Fruit fly (Drosophila melanogaster) whole organism, embryonic: ENCODE measurements around the gene CG15927.

Experiments used
- Atf3 ChIP-seq: fragments of 200-800 bp; sonication (Bioruptor generic); optimal IDR thresholded peaks from 3 replicates; lab custom pipeline; 2016; ENCODE audit warnings: missing biosample characterization, missing genetic modification characterization
- CG10267 ChIP-seq: fragments of 200-800 bp; sonication (Bioruptor generic); optimal IDR thresholded peaks from 2 replicates; lab custom pipeline; 2018; ENCODE audit warnings: missing biosample characterization, mild to moderate bottlenecking, missing genetic modification characterization, moderate library complexity
- CG10321 ChIP-seq: fragments of 200-800 bp; sonication (Bioruptor generic); IDR thresholded peaks from 2 replicates; pipeline ENCODE4 v1.3.6; 2022; ENCODE audit warnings: missing biosample characterization, missing genetic modification characterization
- CG10654 ChIP-seq: fragments of 200-800 bp; sonication (Bioruptor generic); optimal IDR thresholded peaks from 2 replicates; lab custom pipeline; 2016; ENCODE audit warnings: missing biosample characterization, missing genetic modification characterization
- CG1233 ChIP-seq: fragments of 200-800 bp; sonication (Bioruptor generic); optimal IDR thresholded peaks from 4 replicates; lab custom pipeline; 2018; ENCODE audit warnings: missing biosample characterization, mild to moderate bottlenecking, missing genetic modification characterization
- CG12942 ChIP-seq: fragments of 200-800 bp; sonication (Bioruptor generic); optimal IDR thresholded peaks from 3 replicates; lab custom pipeline; 2016; ENCODE audit warnings: missing biosample characterization, missing genetic modification characterization
- CG13287 ChIP-seq: fragments of 200-800 bp; sonication (Bioruptor generic); IDR thresholded peaks from 2 replicates; pipeline ENCODE4 v1.3.6; 2022; ENCODE audit warnings: missing biosample characterization, missing genetic modification characterization; ENCODE audit not compliant: partially characterized antibody
- CG14667 ChIP-seq: fragments of 200-800 bp; sonication (Bioruptor generic); IDR thresholded peaks from 2 replicates; pipeline ENCODE4 v1.3.6; 2022; ENCODE audit warnings: missing biosample characterization, missing genetic modification characterization
- CG15011 ChIP-seq: fragments of 200-800 bp; sonication (Bioruptor generic); optimal IDR thresholded peaks from 3 replicates; lab custom pipeline; 2018; ENCODE audit warnings: missing biosample characterization, mild to moderate bottlenecking, missing genetic modification characterization
- CG15601 ChIP-seq: fragments of 200-800 bp; sonication (Bioruptor generic); optimal IDR thresholded peaks from 3 replicates; lab custom pipeline; 2019; ENCODE audit warnings: missing biosample characterization, mild to moderate bottlenecking, missing genetic modification characterization, moderate library complexity
- CG1602 ChIP-seq: fragments of 200-800 bp; sonication (Bioruptor generic); optimal IDR thresholded peaks from 3 replicates; lab custom pipeline; 2016; ENCODE audit warnings: missing biosample characterization, missing genetic modification characterization
- CG1647 ChIP-seq: fragments of 200-800 bp; sonication (Bioruptor generic); optimal IDR thresholded peaks from 3 replicates; lab custom pipeline; 2016; ENCODE audit warnings: missing biosample characterization, missing genetic modification characterization
- CG17186 ChIP-seq: fragments of 200-800 bp; sonication (Bioruptor generic); optimal IDR thresholded peaks from 3 replicates; lab custom pipeline; 2017; ENCODE audit warnings: missing biosample characterization, missing genetic modification reagents, missing genetic modification characterization
- CG17328 ChIP-seq: fragments of 200-800 bp; sonication (Bioruptor generic); IDR thresholded peaks from 2 replicates; pipeline ENCODE4 v1.3.6; 2022; ENCODE audit warnings: missing biosample characterization, missing genetic modification characterization
- CG2116 ChIP-seq: fragments of 200-800 bp; sonication (Bioruptor generic); optimal IDR thresholded peaks from 3 replicates; lab custom pipeline; 2018; ENCODE audit warnings: missing biosample characterization, mild to moderate bottlenecking, missing genetic modification characterization
- CG2875 ChIP-seq: fragments of 200-800 bp; sonication (Bioruptor generic); optimal IDR thresholded peaks from 2 replicates; lab custom pipeline; 2017; ENCODE audit warnings: missing biosample characterization, mild to moderate bottlenecking, missing genetic modification characterization, missing genetic modification reagents
- CG31388 ChIP-seq: fragments of 200-800 bp; sonication (Bioruptor generic); optimal IDR thresholded peaks from 2 replicates; lab custom pipeline; 2016; ENCODE audit warnings: missing biosample characterization, missing genetic modification characterization
- CG34224 ChIP-seq: fragments of 200-800 bp; sonication (Bioruptor generic); IDR thresholded peaks from 3 replicates; pipeline ENCODE4 v1.3.6; 2022; ENCODE audit warnings: missing biosample characterization, missing genetic modification characterization; ENCODE audit not compliant: partially characterized antibody
- CG4328 ChIP-seq: fragments of 200-800 bp; sonication (Bioruptor generic); optimal IDR thresholded peaks from 3 replicates; lab custom pipeline; 2017; ENCODE audit warnings: missing biosample characterization, missing genetic modification reagents, missing genetic modification characterization
- CG4707 ChIP-seq: fragments of 200-800 bp; sonication (Bioruptor generic); optimal IDR thresholded peaks from 2 replicates; lab custom pipeline; 2018; ENCODE audit warnings: missing biosample characterization, mild to moderate bottlenecking, missing genetic modification characterization, moderate library complexity
- CG4820 ChIP-seq: fragments of 200-800 bp; sonication (Bioruptor generic); optimal IDR thresholded peaks from 3 replicates; lab custom pipeline; 2016; ENCODE audit warnings: missing biosample characterization, missing genetic modification characterization
- CG6654 ChIP-seq: fragments of 200-800 bp; sonication (Bioruptor generic); optimal IDR thresholded peaks from 2 replicates; lab custom pipeline; 2017; ENCODE audit warnings: missing biosample characterization, mild to moderate bottlenecking, missing genetic modification characterization
- CG8359 ChIP-seq: fragments of 200-800 bp; sonication (Bioruptor generic); optimal IDR thresholded peaks from 2 replicates; lab custom pipeline; 2017; ENCODE audit warnings: missing biosample characterization, mild to moderate bottlenecking, missing genetic modification characterization, borderline replicate concordance
- CTCF ChIP-seq: fragments of 200-800 bp; sonication (Bioruptor generic); optimal IDR thresholded peaks from 2 replicates; lab custom pipeline; 2017; ENCODE audit warnings: missing biosample characterization, mild to moderate bottlenecking, missing genetic modification characterization, moderate library complexity
- CrebB ChIP-seq: fragments of 200-800 bp; sonication (Bioruptor generic); optimal IDR thresholded peaks from 3 replicates; lab custom pipeline; 2018; ENCODE audit warnings: missing biosample characterization, mild to moderate bottlenecking, missing genetic modification characterization
- D19B ChIP-seq: fragments of 200-800 bp; sonication (Bioruptor generic); optimal IDR thresholded peaks from 2 replicates; lab custom pipeline; 2017; ENCODE audit warnings: missing biosample characterization, mild to moderate bottlenecking, missing genetic modification characterization
- Elba2 ChIP-seq: fragments of 200-800 bp; sonication (Bioruptor generic); optimal IDR thresholded peaks from 3 replicates; lab custom pipeline; 2016; ENCODE audit warnings: missing biosample characterization, missing genetic modification characterization
- Ets97D ChIP-seq: fragments of 200-800 bp; sonication (Bioruptor generic); optimal IDR thresholded peaks from 3 replicates; lab custom pipeline; 2016; ENCODE audit warnings: missing biosample characterization, missing genetic modification characterization
- Gug ChIP-seq: fragments of 200-800 bp; sonication (Bioruptor generic); IDR thresholded peaks from 4 replicates; pipeline ENCODE4 v1.3.6; 2022; ENCODE audit warnings: missing biosample characterization, missing genetic modification characterization
- HmgD ChIP-seq: fragments of 200-800 bp; sonication (Bioruptor generic); optimal IDR thresholded peaks from 3 replicates; lab custom pipeline; 2016; ENCODE audit warnings: missing biosample characterization, missing genetic modification characterization
- Jarid2 ChIP-seq: fragments of 200-800 bp; sonication (Bioruptor generic); optimal IDR thresholded peaks from 3 replicates; lab custom pipeline; 2017; ENCODE audit warnings: mild to moderate bottlenecking, missing biosample characterization, missing genetic modification reagents, missing genetic modification characterization
- Lhr ChIP-seq: fragments of 200-800 bp; sonication (Bioruptor generic); optimal IDR thresholded peaks from 3 replicates; lab custom pipeline; 2017; ENCODE audit warnings: mild to moderate bottlenecking, missing biosample characterization, missing genetic modification reagents, missing genetic modification characterization
- Neu2 ChIP-seq: fragments of 200-800 bp; sonication (Bioruptor generic); optimal IDR thresholded peaks from 3 replicates; lab custom pipeline; 2016; ENCODE audit warnings: missing biosample characterization, missing genetic modification characterization, borderline replicate concordance
- Sry-β ChIP-seq: fragments of 200-800 bp; sonication (Bioruptor generic); optimal IDR thresholded peaks from 2 replicates; lab custom pipeline; 2018; ENCODE audit warnings: missing biosample characterization, mild to moderate bottlenecking, missing genetic modification characterization, moderate library complexity
- Tbp ChIP-seq: fragments of >200 bp; optimal IDR thresholded peaks from 2 replicates; lab custom pipeline; 2018; ENCODE audit warnings: missing biosample characterization, missing genetic modification characterization
- Xrp1 ChIP-seq: fragments of 200-800 bp; sonication (Bioruptor generic); IDR thresholded peaks from 2 replicates; pipeline ENCODE4 v1.3.6; 2022; ENCODE audit warnings: missing biosample characterization, missing genetic modification characterization
- ab ChIP-seq: fragments of 200-800 bp; sonication (Bioruptor generic); optimal IDR thresholded peaks from 2 replicates; lab custom pipeline; 2016; ENCODE audit warnings: missing biosample characterization, missing genetic modification characterization
- ci ChIP-seq: fragments of 200-800 bp; sonication (Bioruptor generic); IDR thresholded peaks from 3 replicates; pipeline ENCODE4 v1.3.6; 2022; ENCODE audit warnings: missing biosample characterization, missing genetic modification characterization
- dmrt99B ChIP-seq: fragments of 200-800 bp; sonication (Bioruptor generic); optimal IDR thresholded peaks from 2 replicates; lab custom pipeline; 2018; ENCODE audit warnings: missing biosample characterization, mild to moderate bottlenecking, missing genetic modification characterization, moderate library complexity
- dpn ChIP-seq, 2 experiments: fragments of 200-800 bp; sonication (Bioruptor generic); optimal IDR thresholded peaks; 3 replicates each; lab custom pipeline; 2016; ENCODE audit warnings: missing biosample characterization in 2 of 2, missing genetic modification characterization in 2 of 2
- fd96Cb ChIP-seq: fragments of 200-800 bp; sonication (Bioruptor generic); optimal IDR thresholded peaks from 2 replicates; lab custom pipeline; 2018; ENCODE audit warnings: missing biosample characterization, mild to moderate bottlenecking, missing genetic modification characterization, moderate library complexity
- fu2 ChIP-seq: fragments of 200-800 bp; sonication (Bioruptor generic); optimal IDR thresholded peaks from 2 replicates; lab custom pipeline; 2016; ENCODE audit warnings: missing biosample characterization, missing genetic modification characterization
- gcm2 ChIP-seq: fragments of 200-800 bp; sonication (Bioruptor generic); optimal IDR thresholded peaks from 2 replicates; lab custom pipeline; 2016; ENCODE audit warnings: missing biosample characterization, missing genetic modification characterization
- gem ChIP-seq: fragments of 200-800 bp; sonication (Bioruptor generic); optimal IDR thresholded peaks from 2 replicates; lab custom pipeline; 2019; ENCODE audit warnings: missing biosample characterization, mild to moderate bottlenecking, missing genetic modification characterization, moderate library complexity
- gt ChIP-seq: fragments of 200-800 bp; sonication (Bioruptor generic); IDR thresholded peaks from 2 replicates; pipeline ENCODE4 v1.3.6; 2022; ENCODE audit warnings: missing biosample characterization, missing genetic modification characterization
- mam ChIP-seq: fragments of 200-800 bp; sonication (Bioruptor generic); optimal IDR thresholded peaks from 3 replicates; lab custom pipeline; 2016; ENCODE audit warnings: missing biosample characterization, missing genetic modification characterization
- nerfin-2 ChIP-seq: fragments of 200-800 bp; sonication (Bioruptor generic); IDR thresholded peaks from 2 replicates; pipeline ENCODE4 v1.3.6; 2022; ENCODE audit warnings: missing biosample characterization, missing genetic modification characterization; ENCODE audit not compliant: partially characterized antibody
- ro ChIP-seq: fragments of 200-800 bp; sonication (Bioruptor generic); IDR thresholded peaks from 2 replicates; pipeline ENCODE4 v1.3.6; 2022; ENCODE audit warnings: missing biosample characterization, missing genetic modification characterization
- sens ChIP-seq: fragments of 200-800 bp; sonication (Bioruptor generic); peaks from one replicate; lab custom pipeline; 2016; ENCODE audit warnings: missing biosample characterization, missing genetic modification characterization
- sim ChIP-seq: fragments of 200-800 bp; sonication (Bioruptor generic); IDR thresholded peaks from 2 replicates; pipeline ENCODE4 v1.3.6; 2022; ENCODE audit warnings: missing biosample characterization, missing genetic modification characterization
- sisA ChIP-seq: fragments of 200-800 bp; sonication (Bioruptor generic); IDR thresholded peaks from 2 replicates; pipeline ENCODE4 v1.3.6; 2022; ENCODE audit warnings: missing biosample characterization, missing genetic modification characterization
- tgo ChIP-seq: fragments of 200-800 bp; sonication (Bioruptor generic); IDR thresholded peaks from 3 replicates; pipeline ENCODE4 v1.3.6; 2022; ENCODE audit warnings: missing biosample characterization, missing genetic modification characterization
- unc-4 ChIP-seq: fragments of 200-800 bp; sonication (Bioruptor generic); IDR thresholded peaks from 2 replicates; pipeline ENCODE4 v1.3.6; 2022; ENCODE audit warnings: missing biosample characterization, missing genetic modification characterization; ENCODE audit not compliant: partially characterized antibody

Gene CG15927

DNA sequence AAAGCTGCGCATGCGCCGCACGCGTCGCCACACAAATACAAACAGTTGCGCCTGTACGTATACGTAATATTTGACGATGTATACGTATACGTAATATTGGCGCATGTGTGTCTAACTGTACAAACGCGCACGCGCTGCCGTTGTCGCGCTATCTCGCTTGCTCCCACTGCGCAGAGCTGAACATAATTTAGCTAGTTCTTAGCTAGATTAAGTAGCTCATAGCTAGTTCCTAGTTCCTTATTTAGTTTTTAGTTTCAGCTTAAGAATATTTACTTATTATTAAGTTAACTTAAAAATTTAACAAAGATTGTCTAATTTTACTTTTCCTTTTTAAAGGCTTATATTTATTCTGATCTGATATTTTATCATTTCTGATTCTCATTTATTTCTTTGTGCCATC, 25.8 kb downstream of the CG15927 start (continued):
- TF ChIP-seq CG1647 (GFP tag; lab: Kevin White, UChicago): no peak
- TF ChIP-seq CG10654 (GFP tag; lab: Kevin White, UChicago): no peak
- TF ChIP-seq dpn (GFP tag; optimal IDR thresholded peaks at IDR 0.05; lab: Kevin White, UChicago): no peak
- no peak for TF ChIP-seq gt (GFP tag; lab: Robert Waterston, UW)
- peak; percentile 60 for TF ChIP-seq sens
- TF ChIP-seq CG2875 (GFP tag; lab: Kevin White, UChicago): no peak
- peak; percentile 54; the same call in 1 of the 2 replicates for TF ChIP-seq Xrp1
- TF ChIP-seq CG13287 (GFP tag; lab: Robert Waterston, UW): no peak
- TF ChIP-seq Neu2: no peak
- no peak for TF ChIP-seq CG1602 (GFP tag; lab: Kevin White, UChicago)
- TF ChIP-seq ab (GFP tag; lab: Kevin White, UChicago): no peak
- TF ChIP-seq CrebB (tag; lab: Kevin White, UChicago): no peak
- no peak for TF ChIP-seq HmgD
- no peak for TF ChIP-seq tgo (GFP tag; lab: Robert Waterston, UW)
- TF ChIP-seq nerfin-2: no peak
- peak; percentile 36; the same call in 1 of the 3 replicates for TF ChIP-seq ci (GFP tag; lab: Robert Waterston, UW)
- TF ChIP-seq fd96Cb (tag; lab: Kevin White, UChicago): peak; percentile 12
- no peak for TF ChIP-seq Elba2 (GFP tag; lab: Kevin White, UChicago)
- TF ChIP-seq Atf3 (GFP tag; lab: Kevin White, UChicago): no peak
- no peak for TF ChIP-seq CG17328
- peak; percentile 26 for TF ChIP-seq dmrt99B (tag; lab: Kevin White, UChicago)
- no peak for TF ChIP-seq Lhr
- TF ChIP-seq CG2116 (GFP tag; lab: Kevin White, UChicago): no peak
- TF ChIP-seq sim (GFP tag; lab: Robert Waterston, UW): no peak
- TF ChIP-seq Sry-β (GFP tag; lab: Kevin White, UChicago): peak; percentile 88
- no peak for TF ChIP-seq CG10267 (tag; lab: Kevin White, UChicago)
- no peak for TF ChIP-seq CG34224 (GFP tag; lab: Robert Waterston, UW)
- no peak for TF ChIP-seq Ets97D
- TF ChIP-seq CG1233: no peak
- no peak for TF ChIP-seq ro (GFP tag; lab: Robert Waterston, UW)
- TF ChIP-seq fu2 (GFP tag; lab: Kevin White, UChicago): no peak
- no peak for TF ChIP-seq CG8359 (GFP tag; lab: Kevin White, UChicago)
- no peak for TF ChIP-seq CG10321
- no peak for TF ChIP-seq gcm2 (GFP tag; lab: Kevin White, UChicago)
- no peak for TF ChIP-seq sisA (GFP tag; lab: Robert Waterston, UW)
- TF ChIP-seq CG14667 (GFP tag; lab: Robert Waterston, UW): no peak
- TF ChIP-seq gem: peak; percentile 51
- TF ChIP-seq Jarid2 (GFP tag; lab: Kevin White, UChicago): no peak
- no peak for TF ChIP-seq CG17186 (GFP tag; lab: Kevin White, UChicago)
- TF ChIP-seq CG4707: no peak
- no peak for TF ChIP-seq CG4328 (GFP tag; lab: Kevin White, UChicago)
- TF ChIP-seq CG15601: peak; percentile 18
- no peak for TF ChIP-seq CTCF (GFP tag; lab: Kevin White, UChicago)
- no peak for TF ChIP-seq D19B (GFP tag; lab: Kevin White, UChicago)
- no peak for TF ChIP-seq CG12942 (GFP tag; lab: Kevin White, UChicago)
- TF ChIP-seq Tbp (GFP tag; lab: Kevin White, UChicago): no peak
- TF ChIP-seq CG15011 (GFP tag; lab: Kevin White, UChicago): no peak
- TF ChIP-seq CG4820 (GFP tag; lab: Kevin White, UChicago): no peak
- TF ChIP-seq unc-4 (GFP tag; lab: Robert Waterston, UW): no peak
- TF ChIP-seq Gug: no peak
- no peak for TF ChIP-seq mam (GFP tag; lab: Kevin White, UChicago)
- no peak for TF ChIP-seq CG6654
- no peak for TF ChIP-seq CG31388 (GFP tag; lab: Kevin White, UChicago)
